Fruit fly (Drosophila melanogaster): ENCODE measurements around the gene CG34308.

CG34308 gene

dm6 chr3R:13063746-13064592 lies 25.1 kb upstream of the CG34308 start (continued):
- no peak for TF ChIP-seq CG1024 (GFP tag; IDR thresholded peaks at IDR 0.05)
- no peak for TF ChIP-seq PHDP (tag; optimal IDR thresholded peaks at IDR 0.05)
- no peak for TF ChIP-seq CG3995 (GFP tag; optimal IDR thresholded peaks at IDR 0.05)
- TF ChIP-seq grn (GFP tag; optimal IDR thresholded peaks at IDR 0.05) = no peak
- peak; percentile 93 for TF ChIP-seq abd-A (tag; optimal IDR thresholded peaks at IDR 0.05)
- no peak for TF ChIP-seq CG18011 (GFP tag; optimal IDR thresholded peaks at IDR 0.05)
- TF ChIP-seq mld (GFP tag; IDR thresholded peaks at IDR 0.05; ENCODE audit: partially characterized antibody) = no peak
- TF ChIP-seq Hey (tag; optimal IDR thresholded peaks at IDR 0.05) = peak; percentile 7
- no peak for TF ChIP-seq CG16815 (GFP tag; optimal IDR thresholded peaks at IDR 0.05)
- no peak for TF ChIP-seq al (GFP tag; IDR thresholded peaks at IDR 0.05)
- TF ChIP-seq MBD-R2 (GFP tag; IDR thresholded peaks at IDR 0.05) = peak; percentile 28; the same call in 1 of the 2 replicates
- TF ChIP-seq sr (GFP tag; IDR thresholded peaks at IDR 0.05) = peak; percentile 94
- TF ChIP-seq CG11093 (GFP tag; IDR thresholded peaks at IDR 0.05) = no peak
- no peak for TF ChIP-seq ind (GFP tag; optimal IDR thresholded peaks at IDR 0.05)
- TF ChIP-seq CHES-1-like (GFP tag; optimal IDR thresholded peaks at IDR 0.05) = no peak
- no peak for TF ChIP-seq CG10274 (GFP tag; optimal IDR thresholded peaks at IDR 0.05)
- TF ChIP-seq caup (GFP tag; optimal IDR thresholded peaks at IDR 0.05; ENCODE audit: severe bottlenecking) = peak; percentile 12
- TF ChIP-seq Hr51 (GFP tag; optimal IDR thresholded peaks at IDR 0.05) = no peak
- TF ChIP-seq emc (GFP tag; optimal IDR thresholded peaks at IDR 0.05) = no peak
- no peak for TF ChIP-seq schlank (tag; optimal IDR thresholded peaks at IDR 0.05)
- TF ChIP-seq CG12236 (GFP tag; optimal IDR thresholded peaks at IDR 0.05) = no peak
- TF ChIP-seq CG7556 (GFP tag; optimal IDR thresholded peaks at IDR 0.05) = no peak
- peak; percentile 83 for TF ChIP-seq Med (GFP tag)
- peak; percentile 3 for TF ChIP-seq CG13424 (tag; optimal IDR thresholded peaks at IDR 0.05)
- peak; percentile 81 for TF ChIP-seq z (GFP tag; IDR thresholded peaks at IDR 0.05)
- no peak for TF ChIP-seq CG6272 (GFP tag; IDR thresholded peaks at IDR 0.05)
- TF ChIP-seq Deaf1 (tag; optimal IDR thresholded peaks at IDR 0.05) = peak; percentile 49
- peak in 2 of 3 experiments; percentile 38 to 67 for TF ChIP-seq Stat92E (GFP tag; optimal IDR thresholded peaks at IDR 0.05)
- TF ChIP-seq CG13287 (GFP tag; IDR thresholded peaks at IDR 0.05; ENCODE audit: partially characterized antibody) = peak; percentile 51; the same call in 1 of the 2 replicates
- no peak for TF ChIP-seq CG12659 (GFP tag; optimal IDR thresholded peaks at IDR 0.05)
- TF ChIP-seq dati (GFP tag; IDR thresholded peaks at IDR 0.05) = no peak
- TF ChIP-seq CG1529 (GFP tag; optimal IDR thresholded peaks at IDR 0.05) = no peak
- no peak for TF ChIP-seq dm (GFP tag; optimal IDR thresholded peaks at IDR 0.05)
- no peak for TF ChIP-seq CG10431 (GFP tag; optimal IDR thresholded peaks at IDR 0.05)
- no peak for TF ChIP-seq ems (GFP tag; optimal IDR thresholded peaks at IDR 0.05)
- TF ChIP-seq hbn (GFP tag; IDR thresholded peaks at IDR 0.05; ENCODE audit: partially characterized antibody) = 0 out of 2 replicates have a peak, but pooled peaks have one; percentile 27
- TF ChIP-seq Lhr (GFP tag; optimal IDR thresholded peaks at IDR 0.05) = no peak
- peak; percentile 31; the same call in 1 of the 2 replicates for TF ChIP-seq CG14441 (GFP tag; IDR thresholded peaks at IDR 0.05)
- no peak for TF ChIP-seq CG8765 (GFP tag; IDR thresholded peaks at IDR 0.05)
- peak; percentile 50 for TF ChIP-seq gsb-n (tag; optimal IDR thresholded peaks at IDR 0.05)
- TF ChIP-seq cwo (GFP tag; optimal IDR thresholded peaks at IDR 0.05) = no peak
- TF ChIP-seq tap (tag; optimal IDR thresholded peaks at IDR 0.05) = no peak
- peak; percentile 21 for TF ChIP-seq Asciz (GFP tag; optimal IDR thresholded peaks at IDR 0.05)
- TF ChIP-seq CG10979 (tag; optimal IDR thresholded peaks at IDR 0.05) = peak; percentile 26
- peak; percentile 19 for TF ChIP-seq CG13775 (GFP tag; optimal IDR thresholded peaks at IDR 0.05)
- TF ChIP-seq CG10209 (GFP tag; optimal IDR thresholded peaks at IDR 0.05) = no peak
- peak; percentile 4 for TF ChIP-seq ftz-f1 (GFP tag; optimal IDR thresholded peaks at IDR 0.05)
- TF ChIP-seq CG1602 (GFP tag; optimal IDR thresholded peaks at IDR 0.05) = no peak

All from whole organism, embryonic.